Worm (Caenorhabditis elegans): ENCODE measurements around the gene F36A4.5.

F36A4.5 gene

ce11 chrIV:4227917-4228316 lies 37.4 kb upstream of the F36A4.5 start, which contains the start of gene srbc-70:
TSS of gene srbc-70 (minus strand) at chrIV:4228017.
- TF ChIP-seq mbf-1 (tag; optimal IDR thresholded peaks at IDR 0.05) = no peak
- no peak for TF ChIP-seq ceh-82 (tag; optimal IDR thresholded peaks at IDR 0.05)
- no peak for TF ChIP-seq peb-1 (tag; optimal IDR thresholded peaks at IDR 0.05)
- no peak for TF ChIP-seq ZK546.5 (tag; optimal IDR thresholded peaks at IDR 0.05)
- no peak for TF ChIP-seq nhr-6 (tag; optimal IDR thresholded peaks at IDR 0.05)
- no peak for TF ChIP-seq R02D3.7 (tag; optimal IDR thresholded peaks at IDR 0.05)
- no peak for TF ChIP-seq lin-39 (tag; optimal IDR thresholded peaks at IDR 0.05)

- TF ChIP-seq nhr-21 (tag; optimal IDR thresholded peaks at IDR 0.05) = peak; percentile 42
- no peak for TF ChIP-seq ZK546.5 (tag; optimal IDR thresholded peaks at IDR 0.05)
- peak; percentile 87 for TF ChIP-seq ama-1 (optimal IDR thresholded peaks at IDR 0.05)
These were observed 29.9 kb upstream of the F36A4.5 start, which contains the start of the genes zipt-2.2 and dpy-13 for ce11 chrIV:4235315-4236024. TSS of gene zipt-2.2 (minus strand) at chrIV:4235365. TSS of gene dpy-13 (plus strand) at chrIV:4235614.

ce11 chrIV:4236025-4236407 lies 29.3 kb upstream of the F36A4.5 start:
- TF ChIP-seq nhr-129 (tag; optimal IDR thresholded peaks at IDR 0.05) = no peak
- no peak for TF ChIP-seq nhr-6 (tag; optimal IDR thresholded peaks at IDR 0.05)
- TF ChIP-seq ama-1 (optimal IDR thresholded peaks at IDR 0.05) = no peak
- TF ChIP-seq lsy-2 (tag; optimal IDR thresholded peaks at IDR 0.05) = no peak
- no peak for TF ChIP-seq peb-1 (tag; optimal IDR thresholded peaks at IDR 0.05)
- TF ChIP-seq skn-1 (tag; optimal IDR thresholded peaks at IDR 0.05) = no peak
- no peak for TF ChIP-seq mbf-1 (tag; optimal IDR thresholded peaks at IDR 0.05)
- TF ChIP-seq sma-9 (GFP tag; optimal IDR thresholded peaks at IDR 0.05) = no peak
- TF ChIP-seq sma-9 (tag; optimal IDR thresholded peaks at IDR 0.05) = no peak
- no peak for TF ChIP-seq ceh-16 (tag; optimal IDR thresholded peaks at IDR 0.05)
- no peak for TF ChIP-seq elt-3 (tag; optimal IDR thresholded peaks at IDR 0.05)

ce11 chrIV:4236671-4237070 lies 28.7 kb upstream of the F36A4.5 start:
- TF ChIP-seq snpc-4 (tag; optimal IDR thresholded peaks at IDR 0.05) = no peak
- peak; percentile 8 for TF ChIP-seq ama-1 (optimal IDR thresholded peaks at IDR 0.05)
- TF ChIP-seq ztf-1 (GFP tag; conservative IDR thresholded peaks at IDR 0.05) = no peak
- peak; percentile 47 for TF ChIP-seq nhr-21 (tag; optimal IDR thresholded peaks at IDR 0.05)
- TF ChIP-seq nhr-11 (tag; optimal IDR thresholded peaks at IDR 0.05) = peak; percentile 24
- no peak for TF ChIP-seq sma-9 (GFP tag; optimal IDR thresholded peaks at IDR 0.05)
- no peak for TF ChIP-seq sma-9 (tag; optimal IDR thresholded peaks at IDR 0.05)
- peak; percentile 22 for TF ChIP-seq nhr-25 (tag; optimal IDR thresholded peaks at IDR 0.05)

- TF ChIP-seq blmp-1 (tag; optimal IDR thresholded peaks at IDR 0.05; ENCODE audit: insufficient read depth) (no peak), Y55F3AM.14 (GFP tag; optimal IDR thresholded peaks at IDR 0.05) (no peak), lin-13 (GFP tag; optimal IDR thresholded peaks at IDR 0.05) (no peak), nhr-11 (tag; optimal IDR thresholded peaks at IDR 0.05) (no peak), lin-39 (tag; optimal IDR thresholded peaks at IDR 0.05) (no peak), unc-39 (tag; optimal IDR thresholded peaks at IDR 0.05) (no peak), nhr-21 (tag; optimal IDR thresholded peaks at IDR 0.05) (no peak), dmd-4 (tag; optimal IDR thresholded peaks at IDR 0.05) (no peak), nhr-12 (tag; optimal IDR thresholded peaks at IDR 0.05) (no peak), nhr-23 (tag; optimal IDR thresholded peaks at IDR 0.05) (no peak), gmeb-1 (tag; optimal IDR thresholded peaks at IDR 0.05) (no peak), ama-1 (optimal IDR thresholded peaks at IDR 0.05) (no peak), lsy-2 (tag; optimal IDR thresholded peaks at IDR 0.05) (no peak), crh-2 (tag; optimal IDR thresholded peaks at IDR 0.05) (no peak)
These were observed 21.4 kb upstream of the F36A4.5 start for ce11 chrIV:4243830-4244406.

- TF ChIP-seq ceh-16 (tag; optimal IDR thresholded peaks at IDR 0.05) (no peak), ceh-82 (tag; optimal IDR thresholded peaks at IDR 0.05) (no peak), peb-1 (tag; optimal IDR thresholded peaks at IDR 0.05) (no peak), nhr-129 (tag; optimal IDR thresholded peaks at IDR 0.05) (no peak), unc-62 (GFP tag; optimal IDR thresholded peaks at IDR 0.05) (no peak), C34F6.9 (tag; optimal IDR thresholded peaks at IDR 0.05) (no peak), crh-2 (tag; optimal IDR thresholded peaks at IDR 0.05) (no peak), mdl-1 (tag; optimal IDR thresholded peaks at IDR 0.05) (no peak), blmp-1 (tag; optimal IDR thresholded peaks at IDR 0.05; ENCODE audit: insufficient read depth) (no peak)
These were observed 20.8 kb upstream of the F36A4.5 start, which contains the start of gene col-34 for ce11 chrIV:4244510-4244909. TSS of gene col-34 (minus strand) at chrIV:4244610.
